Fruit fly (Drosophila melanogaster): Measurements from ENCODE around the gene ttk.

The ttk gene

DNA sequence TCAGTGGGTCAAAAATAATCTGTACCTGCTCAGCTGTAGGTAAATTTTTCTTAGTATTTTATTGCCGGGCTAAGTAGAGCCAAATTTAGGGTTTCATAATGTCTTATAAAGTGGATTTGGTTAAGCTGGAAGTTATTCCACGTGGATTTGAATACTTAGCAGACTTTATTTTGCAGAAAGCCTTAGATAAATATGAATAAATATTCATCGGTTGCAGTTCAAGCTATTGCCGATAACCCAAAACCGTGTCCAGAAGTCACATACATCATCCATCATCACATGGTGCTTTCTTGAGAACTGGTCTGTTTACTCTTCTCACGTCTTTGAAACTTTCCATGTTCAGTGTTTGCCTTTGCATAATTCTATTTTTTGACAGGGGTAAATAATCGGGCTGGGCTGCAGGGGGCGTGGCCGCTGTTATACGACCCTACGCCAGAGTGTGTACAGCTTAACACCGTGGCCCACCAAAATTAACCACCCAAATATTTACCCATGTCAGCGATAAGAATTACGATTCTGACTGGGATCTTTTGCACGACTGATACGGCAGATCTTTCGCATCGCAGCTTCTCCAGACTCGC lies 45.0 kb downstream of the ttk start, which contains the start of gene CG2187 (continued):
- TF ChIP-seq CG18619 (GFP tag; optimal IDR thresholded peaks at IDR 0.05) = no peak
- no peak for TF ChIP-seq Dref (GFP tag; IDR thresholded peaks at IDR 0.05)
- TF ChIP-seq so (GFP tag; IDR thresholded peaks at IDR 0.05) = 0 out of 3 replicates have a peak, but pooled peaks have one; percentile 15
- peak; percentile 9 for TF ChIP-seq CG12219 (GFP tag; optimal IDR thresholded peaks at IDR 0.05)
- no peak for TF ChIP-seq ab (GFP tag; optimal IDR thresholded peaks at IDR 0.05)
- peak; percentile 60 for TF ChIP-seq ci (GFP tag; IDR thresholded peaks at IDR 0.05)
- TF ChIP-seq CG12769 (tag; optimal IDR thresholded peaks at IDR 0.05) = no peak
- TF ChIP-seq CG6765 (GFP tag; optimal IDR thresholded peaks at IDR 0.05) = peak; percentile 22
- TF ChIP-seq CG1603 (tag; optimal IDR thresholded peaks at IDR 0.05) = peak; percentile 18
- TF ChIP-seq run (tag; optimal IDR thresholded peaks at IDR 0.05) = no peak
- TF ChIP-seq hkb (optimal IDR thresholded peaks at IDR 0.05) = no peak
- peak; percentile 13; the same call in 1 of the 2 replicates for TF ChIP-seq hkb (GFP tag; IDR thresholded peaks at IDR 0.05)
- no peak for TF ChIP-seq her (GFP tag; optimal IDR thresholded peaks at IDR 0.05)
- TF ChIP-seq sug (tag; optimal IDR thresholded peaks at IDR 0.05) = peak; percentile 32
- TF ChIP-seq HmgZ (tag; optimal IDR thresholded peaks at IDR 0.05) = no peak
- TF ChIP-seq slp2 (GFP tag; optimal IDR thresholded peaks at IDR 0.05) = no peak
- TF ChIP-seq CG11093 (GFP tag; IDR thresholded peaks at IDR 0.05) = no peak
- no peak for TF ChIP-seq CG17612 (GFP tag; IDR thresholded peaks at IDR 0.05)
- no peak for TF ChIP-seq sob (GFP tag; IDR thresholded peaks at IDR 0.05)
- no peak for TF ChIP-seq CG17186 (GFP tag; optimal IDR thresholded peaks at IDR 0.05)
- no peak for TF ChIP-seq CG14014 (GFP tag; IDR thresholded peaks at IDR 0.05)
- TF ChIP-seq Side (GFP tag; optimal IDR thresholded peaks at IDR 0.05) = no peak
- TF ChIP-seq CG14965 (GFP tag; optimal IDR thresholded peaks at IDR 0.05; ENCODE audit: borderline replicate concordance) = no peak
- TF ChIP-seq Gug (GFP tag; IDR thresholded peaks at IDR 0.05) = no peak
- peak; percentile 16 for TF ChIP-seq unpg (GFP tag; optimal IDR thresholded peaks at IDR 0.05)
- no peak for TF ChIP-seq zen (tag; optimal IDR thresholded peaks at IDR 0.05)
- no peak for TF ChIP-seq CG17359 (tag; optimal IDR thresholded peaks at IDR 0.05)
- no peak for TF ChIP-seq MBD-R2 (GFP tag; IDR thresholded peaks at IDR 0.05)
- TF ChIP-seq CG16863 (GFP tag; optimal IDR thresholded peaks at IDR 0.05) = no peak
- peak; percentile 5 for TF ChIP-seq CG15514 (GFP tag; optimal IDR thresholded peaks at IDR 0.05)
- no peak for TF ChIP-seq grn (GFP tag; optimal IDR thresholded peaks at IDR 0.05)
- peak; percentile 37 for TF ChIP-seq schlank (tag; optimal IDR thresholded peaks at IDR 0.05)
- TF ChIP-seq CG15073 (GFP tag; optimal IDR thresholded peaks at IDR 0.05) = no peak
- no peak for TF ChIP-seq lola (GFP tag; optimal IDR thresholded peaks at IDR 0.05)
- TF ChIP-seq aop (GFP tag; IDR thresholded peaks at IDR 0.05) = no peak
- TF ChIP-seq kay (GFP tag; optimal IDR thresholded peaks at IDR 0.05) = no peak
- peak; percentile 11 for TF ChIP-seq HHEX (GFP tag; optimal IDR thresholded peaks at IDR 0.05)
- TF ChIP-seq ATbp (GFP tag; optimal IDR thresholded peaks at IDR 0.05) = peak; percentile 61
- TF ChIP-seq CG15696 (tag; optimal IDR thresholded peaks at IDR 0.05) = no peak
- TF ChIP-seq mirr (GFP tag; optimal IDR thresholded peaks at IDR 0.05) = peak; percentile 0
- TF ChIP-seq BtbVII (GFP tag; optimal IDR thresholded peaks at IDR 0.05) = peak; percentile 32
- peak; percentile 18 for TF ChIP-seq CG7987 (GFP tag; optimal IDR thresholded peaks at IDR 0.05)
- peak; percentile 17 for TF ChIP-seq Fer3 (tag; optimal IDR thresholded peaks at IDR 0.05)

All from whole organism, embryonic.